Worm (Caenorhabditis elegans) whole organism, early embryonic: ENCODE measurements around the gene eel-1.

Source experiments
- B0310.2 ChIP-seq: sonication (generic microtip); optimal IDR thresholded peaks from 2 replicates; lab custom pipeline; 2016; ENCODE audit warnings: mild to moderate bottlenecking, missing genetic modification characterization, missing compliant biosample characterization
- F13C5.2 ChIP-seq: sonication (generic microtip); optimal IDR thresholded peaks from 2 replicates; lab custom pipeline; 2017; ENCODE audit warnings: mild to moderate bottlenecking, missing genetic modification characterization, inconsistent platforms, missing compliant biosample characterization
- aly-1 ChIP-seq: sonication (generic microtip); optimal IDR thresholded peaks from 2 replicates; lab custom pipeline; 2016; ENCODE audit warnings: missing genetic modification characterization, missing compliant biosample characterization
- ama-1 ChIP-seq: fragments of 150-350 bp; optimal IDR thresholded peaks from 2 replicates; lab custom pipeline; 2014
- ceh-13 ChIP-seq: fragments of 200-800 bp; sonication (Bioruptor generic); optimal IDR thresholded peaks from 2 replicates; lab custom pipeline; 2018; ENCODE audit warnings: mild to moderate bottlenecking, missing genetic modification characterization, missing compliant biosample characterization
- ceh-36 ChIP-seq: sonication (generic microtip); optimal IDR thresholded peaks from 2 replicates; lab custom pipeline; 2016; ENCODE audit warnings: missing genetic modification characterization, inconsistent platforms, missing compliant biosample characterization
- ets-7 ChIP-seq: sonication (generic microtip); optimal IDR thresholded peaks from 2 replicates; lab custom pipeline; 2016; ENCODE audit warnings: missing genotype, missing genetic modification characterization, missing compliant biosample characterization
- flt-1 ChIP-seq: fragments of 200-800 bp; sonication (Bioruptor generic); IDR thresholded peaks from 2 replicates; pipeline ENCODE4 v1.3.6; 2022; ENCODE audit warnings: missing genetic modification characterization, missing compliant biosample characterization
- hmbx-1 ChIP-seq: sonication (generic microtip); optimal IDR thresholded peaks from 2 replicates; lab custom pipeline; 2016; ENCODE audit warnings: mild to moderate bottlenecking, missing genetic modification characterization, missing compliant biosample characterization
- hmg-4 ChIP-seq: fragments of 200-800 bp; sonication (Bioruptor generic); optimal IDR thresholded peaks from 2 replicates; lab custom pipeline; 2018; ENCODE audit warnings: mild to moderate bottlenecking, missing genetic modification characterization, missing compliant biosample characterization
- hnd-1 ChIP-seq: sonication (generic microtip); optimal IDR thresholded peaks from 2 replicates; lab custom pipeline; 2016; ENCODE audit warnings: missing genetic modification characterization, missing compliant biosample characterization
- pes-1 ChIP-seq: fragments of 200-800 bp; sonication (Bioruptor generic); IDR thresholded peaks from 2 replicates; pipeline ENCODE4 v1.3.6; 2022; ENCODE audit warnings: missing genetic modification reagents, missing genetic modification characterization, missing compliant biosample characterization
- scrt-1 ChIP-seq: fragments of 200-800 bp; sonication (Bioruptor generic); IDR thresholded peaks from 2 replicates; pipeline ENCODE4 v1.3.6; 2022; ENCODE audit warnings: missing genetic modification characterization, missing compliant biosample characterization
- sea-1 ChIP-seq: fragments of 200-800 bp; sonication (Bioruptor generic); conservative IDR thresholded peaks from 2 replicates; pipeline ENCODE4 v1.3.6; 2022; ENCODE audit warnings: missing genetic modification characterization, missing compliant biosample characterization
- tbx-11 ChIP-seq: fragments of 200-800 bp; sonication (Bioruptor generic); IDR thresholded peaks from 2 replicates; pipeline ENCODE4 v1.3.6; 2022; ENCODE audit warnings: missing genetic modification characterization, missing compliant biosample characterization
- tbx-37 ChIP-seq: fragments of 200-800 bp; sonication (Bioruptor generic); conservative IDR thresholded peaks from 2 replicates; pipeline ENCODE4 v1.3.6; 2022; ENCODE audit warnings: missing genetic modification reagents, missing genetic modification characterization, missing compliant biosample characterization
- tra-4 ChIP-seq: sonication (generic microtip); optimal IDR thresholded peaks from 2 replicates; lab custom pipeline; 2017; ENCODE audit warnings: missing genetic modification characterization, missing compliant biosample characterization

eel-1 gene

DNA sequence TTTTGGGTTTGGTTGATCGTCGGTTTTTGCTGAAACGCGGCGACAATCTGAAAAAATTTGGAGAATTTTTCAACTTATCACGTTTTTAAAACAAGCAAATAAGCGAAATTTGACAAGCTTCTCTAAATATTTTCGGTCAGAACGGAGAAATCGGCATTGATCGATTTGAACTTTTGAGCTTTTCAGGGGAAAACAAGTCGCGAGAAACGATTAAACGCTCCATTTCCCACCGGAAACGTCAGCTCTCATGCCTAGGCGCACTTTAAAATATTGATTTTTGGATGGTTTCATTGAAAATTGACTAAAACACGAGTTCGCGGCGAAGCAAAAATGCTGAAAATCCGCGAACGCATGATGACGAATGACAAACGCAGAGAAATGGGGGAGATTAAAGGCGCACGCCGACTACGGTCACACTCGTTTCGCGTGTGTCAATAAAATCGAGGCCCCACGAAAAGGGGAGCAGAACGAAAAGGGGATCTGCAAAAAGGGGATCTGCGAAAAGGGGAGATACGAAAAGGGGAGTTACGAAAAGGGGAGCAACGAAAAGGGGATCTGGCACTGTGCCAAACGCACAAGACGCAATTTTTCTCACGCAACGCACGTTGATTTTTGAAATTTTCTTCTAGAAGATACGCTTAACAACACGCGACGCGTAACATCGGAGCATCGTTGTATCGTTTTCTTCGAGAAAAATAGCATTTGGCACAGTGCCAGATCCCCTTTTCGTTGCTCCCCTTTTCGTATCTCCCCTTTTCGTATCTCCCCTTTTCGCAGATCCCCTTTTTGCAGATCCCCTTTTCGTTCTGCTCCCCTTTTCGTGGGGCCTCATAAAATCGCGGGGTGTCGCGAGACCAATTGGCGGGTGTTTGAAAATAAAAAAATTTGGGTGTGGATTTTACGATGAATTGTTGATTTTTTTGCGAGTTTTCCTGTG, at the start of gene eel-1:
Gene eel-1 (minus strand): TSS at position 51 of the 937 bp plus-strand sequence.
- TF ChIP-seq F13C5.2 (tag; lab: Kevin White, UChicago) (peak; percentile 38), ceh-36 (tag; lab: Kevin White, UChicago) (peak; percentile 42), sea-1 (peak; percentile 90), tra-4 (tag; lab: Kevin White, UChicago) (peak; percentile 55), tbx-11 (GFP tag; lab: Robert Waterston, UW) (peak; percentile 89), ets-7 (tag; lab: Kevin White, UChicago) (peak; percentile 92), B0310.2 (peak; percentile 59), hmg-4 (GFP tag; lab: Kevin White, UChicago) (peak; percentile 84), pes-1 (peak; percentile 92), aly-1 (tag; lab: Kevin White, UChicago) (peak; percentile 70), tbx-37 (GFP tag; lab: Robert Waterston, UW) (peak; percentile 93), ceh-13 (GFP tag; lab: Kevin White, UChicago) (peak; percentile 43), hnd-1 (tag; lab: Kevin White, UChicago) (peak; percentile 71), scrt-1 (GFP tag; lab: Robert Waterston, UW) (peak; percentile 86), flt-1 (GFP tag; lab: Robert Waterston, UW) (peak; percentile 80)

DNA sequence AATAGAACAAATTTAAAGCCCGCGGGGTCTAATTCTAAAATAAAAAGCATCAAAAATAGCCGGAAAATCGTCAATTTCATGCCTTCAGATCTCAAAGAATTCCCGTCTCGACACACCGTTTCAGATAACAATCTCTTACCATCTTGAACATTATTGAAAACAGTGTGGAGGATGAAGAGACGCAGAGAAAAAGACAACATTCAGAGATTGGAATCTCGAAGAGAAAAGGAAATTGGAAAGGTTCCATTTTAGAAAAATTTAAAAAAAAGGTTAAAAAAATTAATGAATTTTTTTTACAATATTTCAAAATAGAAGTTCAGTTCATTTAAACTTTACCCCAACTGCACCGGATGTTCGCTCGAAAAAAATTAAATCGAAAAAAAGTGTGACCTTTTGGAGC, 47.1 kb upstream of the eel-1 start:
- TF ChIP-seq tbx-11 (GFP tag; lab: Robert Waterston, UW): no peak

DNA sequence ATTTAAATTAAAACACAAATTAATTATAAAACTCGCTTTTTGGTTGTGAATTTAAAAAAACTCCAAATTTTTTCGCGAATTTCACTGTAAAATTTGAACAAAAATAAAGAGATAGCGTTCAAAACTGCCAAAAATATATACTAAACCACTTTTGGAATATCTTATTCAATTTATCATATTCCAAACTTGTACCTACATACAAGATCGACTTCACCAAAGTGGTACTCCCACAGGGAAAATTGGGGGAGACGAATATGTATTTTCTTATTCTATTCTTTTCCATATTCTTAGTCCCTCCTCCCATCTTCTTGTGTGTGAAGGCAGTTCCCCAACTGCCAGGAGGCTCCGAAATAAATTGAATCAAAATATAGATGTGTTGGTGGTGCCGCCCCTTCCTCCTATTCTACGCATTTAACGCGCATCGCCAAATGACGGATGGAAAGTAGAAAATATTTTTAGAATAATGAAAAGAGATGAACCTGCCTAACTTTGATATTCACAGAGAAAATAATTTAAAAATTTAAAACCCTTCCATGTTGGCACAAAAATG, 46.2 kb upstream of the eel-1 start:
- TF ChIP-seq tra-4 (tag; lab: Kevin White, UChicago) (no peak), pes-1 (no peak), flt-1 (GFP tag; lab: Robert Waterston, UW) (no peak), hmg-4 (GFP tag; lab: Kevin White, UChicago) (no peak), ceh-13 (GFP tag; lab: Kevin White, UChicago) (no peak), tbx-37 (GFP tag; lab: Robert Waterston, UW) (no peak)

DNA sequence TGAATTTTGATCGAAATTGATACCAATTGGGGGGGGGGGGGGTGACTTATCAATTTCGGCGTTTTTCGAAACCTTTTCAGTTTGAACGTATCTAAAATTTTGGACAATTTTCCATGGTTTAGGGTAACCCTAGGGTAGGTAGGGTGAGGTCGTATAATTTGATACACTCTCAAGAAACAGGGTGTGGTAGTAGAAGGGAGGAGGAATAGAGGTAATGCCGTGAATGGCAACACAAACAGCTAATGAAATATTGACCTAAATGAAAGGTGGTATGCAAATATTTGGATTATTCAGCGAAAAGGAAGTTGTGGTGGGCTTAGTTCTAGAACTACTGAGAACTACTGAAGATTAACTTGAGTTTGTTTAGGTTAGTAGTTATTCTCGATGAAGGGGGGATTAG, 43.1 kb upstream of the eel-1 start:
- TF ChIP-seq aly-1 (tag; lab: Kevin White, UChicago): no peak
- TF ChIP-seq ceh-13 (GFP tag; lab: Kevin White, UChicago): no peak
- no peak for TF ChIP-seq sea-1
- no peak for TF ChIP-seq hnd-1 (tag; lab: Kevin White, UChicago)
- no peak for TF ChIP-seq scrt-1 (GFP tag; lab: Robert Waterston, UW)
- no peak for TF ChIP-seq tra-4 (tag; lab: Kevin White, UChicago)
- no peak for TF ChIP-seq hmg-4 (GFP tag; lab: Kevin White, UChicago)
- TF ChIP-seq pes-1: no peak
- TF ChIP-seq ceh-36 (tag; lab: Kevin White, UChicago): no peak
- no peak for TF ChIP-seq ama-1 (lab: Kevin White, UChicago)
- TF ChIP-seq B0310.2: no peak
- TF ChIP-seq flt-1 (GFP tag; lab: Robert Waterston, UW): no peak
- no peak for TF ChIP-seq tbx-11 (GFP tag; lab: Robert Waterston, UW)
- TF ChIP-seq tbx-37 (GFP tag; lab: Robert Waterston, UW): no peak
- TF ChIP-seq ets-7 (tag; lab: Kevin White, UChicago): no peak
- no peak for TF ChIP-seq F13C5.2 (tag; lab: Kevin White, UChicago)
- no peak for TF ChIP-seq hmbx-1 (tag; lab: Kevin White, UChicago)

DNA sequence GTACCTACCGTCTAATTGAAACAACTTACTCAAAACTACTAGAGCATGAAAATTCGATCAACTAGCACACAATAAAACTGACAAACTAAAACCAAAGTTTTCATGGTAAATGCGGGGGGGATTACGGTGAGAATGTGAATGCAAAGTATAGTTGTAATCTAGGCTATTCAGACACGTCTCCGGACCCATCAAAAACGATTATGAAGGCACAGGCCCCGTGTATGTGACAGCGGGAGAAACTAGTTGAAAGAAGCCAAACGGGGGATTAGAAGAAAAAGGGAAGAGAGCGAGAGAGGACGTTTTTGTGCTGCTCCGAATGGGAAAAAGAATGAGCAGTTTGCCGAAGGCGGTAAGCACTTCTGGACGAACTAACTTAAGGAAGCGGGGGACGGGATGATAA, 41.2 kb upstream of the eel-1 start:
- TF ChIP-seq hmbx-1 (tag; lab: Kevin White, UChicago) (no peak), B0310.2 (no peak), aly-1 (tag; lab: Kevin White, UChicago) (no peak), ets-7 (tag; lab: Kevin White, UChicago) (no peak), ceh-36 (tag; lab: Kevin White, UChicago) (no peak), tra-4 (tag; lab: Kevin White, UChicago) (no peak), ama-1 (lab: Kevin White, UChicago) (no peak), hnd-1 (tag; lab: Kevin White, UChicago) (no peak), scrt-1 (GFP tag; lab: Robert Waterston, UW) (no peak), flt-1 (GFP tag; lab: Robert Waterston, UW) (no peak), pes-1 (no peak), sea-1 (no peak), tbx-11 (GFP tag; lab: Robert Waterston, UW) (no peak), tbx-37 (GFP tag; lab: Robert Waterston, UW) (no peak)

- TF ChIP-seq tbx-37 (GFP tag; lab: Robert Waterston, UW) (no peak), ets-7 (tag; lab: Kevin White, UChicago) (no peak), ceh-13 (GFP tag; lab: Kevin White, UChicago) (no peak), ama-1 (lab: Kevin White, UChicago) (no peak), sea-1 (no peak), B0310.2 (no peak), hmbx-1 (tag; lab: Kevin White, UChicago) (no peak), tra-4 (tag; lab: Kevin White, UChicago) (no peak), hmg-4 (GFP tag; lab: Kevin White, UChicago) (no peak)
These were observed 39.7 kb upstream of the eel-1 start for ce11 chrIV:3089611-3090010.

DNA sequence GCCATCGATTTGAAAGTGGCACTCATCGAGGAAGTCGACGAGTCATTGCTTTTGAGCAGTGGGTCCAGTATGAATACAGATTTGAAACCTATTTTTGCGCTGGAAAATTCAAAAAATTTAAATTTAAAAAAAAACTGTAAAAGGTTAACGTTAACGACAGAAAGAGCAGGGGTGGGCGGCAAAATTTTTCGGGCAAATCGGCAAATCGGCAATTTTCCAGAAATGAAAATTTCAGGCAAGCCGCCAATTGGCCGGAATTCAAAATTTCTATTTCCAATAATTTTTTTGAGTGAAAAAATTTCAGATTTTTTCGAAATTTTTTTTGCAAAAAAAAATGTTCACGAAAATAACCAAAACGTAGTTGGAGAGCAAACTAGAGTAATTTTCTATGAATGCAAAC, 36.9 kb upstream of the eel-1 start, which contains the start of gene Y67D8C.9:
Gene Y67D8C.9 (minus strand): TSS at position 101 of the 400 bp plus-strand sequence.
- TF ChIP-seq F13C5.2 (tag; lab: Kevin White, UChicago) (no peak), flt-1 (GFP tag; lab: Robert Waterston, UW) (no peak), tbx-11 (GFP tag; lab: Robert Waterston, UW) (no peak), scrt-1 (GFP tag; lab: Robert Waterston, UW) (no peak), hmbx-1 (tag; lab: Kevin White, UChicago) (no peak), ceh-36 (tag; lab: Kevin White, UChicago) (no peak), tbx-37 (GFP tag; lab: Robert Waterston, UW) (no peak), aly-1 (tag; lab: Kevin White, UChicago) (no peak), ama-1 (lab: Kevin White, UChicago) (no peak), ets-7 (tag; lab: Kevin White, UChicago) (no peak), sea-1 (no peak)
